Fruit fly (Drosophila melanogaster): ENCODE results near the gene CG17378.

Gene CG17378

DNA sequence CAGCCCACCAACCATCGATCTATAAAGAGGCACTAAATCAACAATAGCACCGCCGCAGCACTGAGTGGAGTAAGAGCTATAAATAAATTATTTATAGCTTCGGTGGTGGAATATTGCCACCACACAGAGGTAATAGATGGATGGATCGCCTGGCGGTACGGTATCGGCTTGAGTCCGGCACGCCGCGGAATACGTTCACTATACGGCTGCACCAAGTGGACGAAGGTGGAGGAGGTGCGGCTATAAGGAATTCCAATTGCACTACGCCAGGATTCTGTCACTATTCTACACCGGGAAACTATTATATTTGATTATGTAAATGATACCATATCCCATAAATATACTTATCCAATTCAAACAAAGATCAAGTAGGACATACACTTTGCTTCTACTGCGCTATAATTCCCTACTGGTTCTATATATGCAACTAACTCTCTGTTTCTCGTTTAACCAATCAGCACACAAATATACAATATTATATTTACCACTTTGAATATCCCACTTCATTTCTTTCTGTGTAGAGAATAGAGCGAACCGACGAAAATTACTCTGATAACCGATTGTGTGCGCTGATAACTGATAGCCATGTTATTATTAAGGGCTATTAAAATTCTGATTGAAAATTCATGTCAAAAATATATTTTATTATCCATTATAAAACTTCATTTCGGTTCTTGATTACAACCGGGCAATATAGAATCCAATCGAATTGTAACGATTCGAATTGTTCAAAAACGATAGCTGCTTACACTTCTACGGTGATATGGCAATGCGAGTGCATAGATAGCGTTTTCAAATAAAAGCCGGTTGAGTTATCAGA, 45.6 kb downstream of the CG17378 start (continued):
- no peak for TF ChIP-seq shn (GFP tag; optimal IDR thresholded peaks at IDR 0.05)
- no peak for TF ChIP-seq CG18011 (GFP tag; optimal IDR thresholded peaks at IDR 0.05)
- no peak for TF ChIP-seq pita (GFP tag; optimal IDR thresholded peaks at IDR 0.05)
- TF ChIP-seq kay (GFP tag; optimal IDR thresholded peaks at IDR 0.05), result no peak
- TF ChIP-seq schlank (tag; optimal IDR thresholded peaks at IDR 0.05), result no peak
- peak; percentile 6 for TF ChIP-seq ewg (GFP tag; optimal IDR thresholded peaks at IDR 0.05)
- peak; percentile 28 for TF ChIP-seq CG7556 (GFP tag; optimal IDR thresholded peaks at IDR 0.05)
- TF ChIP-seq Sox102F (GFP tag; optimal IDR thresholded peaks at IDR 0.05), result peak; percentile 44
- TF ChIP-seq HLH4C (GFP tag; IDR thresholded peaks at IDR 0.05; ENCODE audit: partially characterized antibody), result no peak
- peak; percentile 50 for TF ChIP-seq CG9215 (GFP tag; IDR thresholded peaks at IDR 0.05)
- peak; percentile 49 for TF ChIP-seq CG7839 (tag; optimal IDR thresholded peaks at IDR 0.05)
- TF ChIP-seq twi (tag; optimal IDR thresholded peaks at IDR 0.05), result no peak
- no peak for TF ChIP-seq CG4328 (GFP tag; optimal IDR thresholded peaks at IDR 0.05)
- no peak for TF ChIP-seq ttk (GFP tag; IDR thresholded peaks at IDR 0.05)
- TF ChIP-seq wek (GFP tag; optimal IDR thresholded peaks at IDR 0.05), result no peak
- TF ChIP-seq Xrp1 (GFP tag; IDR thresholded peaks at IDR 0.05), result peak; percentile 28; the same call in 1 of the 2 replicates
- no peak for TF ChIP-seq NK7.1 (GFP tag; optimal IDR thresholded peaks at IDR 0.05)
- no peak for TF ChIP-seq CG14965 (GFP tag; optimal IDR thresholded peaks at IDR 0.05; ENCODE audit: borderline replicate concordance)
- TF ChIP-seq crc (GFP tag; optimal IDR thresholded peaks at IDR 0.05), result no peak
- no peak for TF ChIP-seq CG11085 (GFP tag; IDR thresholded peaks at IDR 0.05)
- no peak for TF ChIP-seq CG14014 (GFP tag; IDR thresholded peaks at IDR 0.05)
- no peak for TF ChIP-seq CG32767 (GFP tag; IDR thresholded peaks at IDR 0.05)
- TF ChIP-seq ash1 (GFP tag; optimal IDR thresholded peaks at IDR 0.05), result no peak
- TF ChIP-seq Hr39 (optimal IDR thresholded peaks at IDR 0.05), result no peak
- 0 out of 3 replicates have a peak, but pooled peaks have one; percentile 27 for TF ChIP-seq CG7357 (GFP tag; IDR thresholded peaks at IDR 0.05)
- TF ChIP-seq scrt (GFP tag; optimal IDR thresholded peaks at IDR 0.05), result peak; percentile 3
- no peak for TF ChIP-seq Hmx (GFP tag; optimal IDR thresholded peaks at IDR 0.05)
- peak; percentile 26 for TF ChIP-seq Ssrp (tag; optimal IDR thresholded peaks at IDR 0.05)
- no peak for TF ChIP-seq gce (GFP tag; IDR thresholded peaks at IDR 0.05)
- peak; percentile 94 for TF ChIP-seq CG10274 (GFP tag; optimal IDR thresholded peaks at IDR 0.05)
- TF ChIP-seq bab2 (GFP tag; optimal IDR thresholded peaks at IDR 0.05), result no peak
- TF ChIP-seq CG5245 (GFP tag; optimal IDR thresholded peaks at IDR 0.05), result no peak
- no peak for TF ChIP-seq zfh2 (GFP tag; optimal IDR thresholded peaks at IDR 0.05)
- no peak for TF ChIP-seq dan (GFP tag; IDR thresholded peaks at IDR 0.05)
- peak; percentile 9 for TF ChIP-seq CG9817 (tag; optimal IDR thresholded peaks at IDR 0.05)
- no peak for TF ChIP-seq CG13287 (GFP tag; IDR thresholded peaks at IDR 0.05; ENCODE audit: partially characterized antibody)
- TF ChIP-seq vvl (GFP tag; IDR thresholded peaks at IDR 0.05), result no peak
- TF ChIP-seq Side (GFP tag; optimal IDR thresholded peaks at IDR 0.05), result no peak
- no peak for TF ChIP-seq Atf-2 (GFP tag; optimal IDR thresholded peaks at IDR 0.05)
- no peak for TF ChIP-seq B-H1 (GFP tag; IDR thresholded peaks at IDR 0.05)
- TF ChIP-seq gsb (GFP tag; IDR thresholded peaks at IDR 0.05), result no peak
- no peak for TF ChIP-seq NC2α (GFP tag; optimal IDR thresholded peaks at IDR 0.05)
- 0 out of 2 replicates have a peak, but pooled peaks have one; percentile 9 for TF ChIP-seq CG14667 (GFP tag; IDR thresholded peaks at IDR 0.05)
- TF ChIP-seq br (optimal IDR thresholded peaks at IDR 0.05), result no peak
- TF ChIP-seq Six4 (GFP tag; optimal IDR thresholded peaks at IDR 0.05), result no peak
- no peak for TF ChIP-seq jumu (GFP tag; optimal IDR thresholded peaks at IDR 0.05)
- TF ChIP-seq grn (GFP tag; optimal IDR thresholded peaks at IDR 0.05), result peak; percentile 26
- TF ChIP-seq sc (optimal IDR thresholded peaks at IDR 0.05), result no peak
- TF ChIP-seq sc (GFP tag; optimal IDR thresholded peaks at IDR 0.05), result no peak
- TF ChIP-seq bcd (GFP tag; optimal IDR thresholded peaks at IDR 0.05), result peak; percentile 37
- TF ChIP-seq CG16815 (GFP tag; optimal IDR thresholded peaks at IDR 0.05), result peak; percentile 36
